Worm (Caenorhabditis elegans): ENCODE results near the gene H04J21.4.
A peak's percentile ranks its signal among the peaks of the same experiment; 100 is the strongest.

H04J21.4 gene

ce11 chrIII:2330389-2330788, 37.9 kb downstream of the H04J21.4 start:
- TF ChIP-seq ceh-36 (tag; optimal IDR thresholded peaks at IDR 0.05) (peak; percentile 43), B0310.2 (tag; optimal IDR thresholded peaks at IDR 0.05) (no peak), hmg-4 (GFP tag; optimal IDR thresholded peaks at IDR 0.05) (no peak), hnd-1 (tag; optimal IDR thresholded peaks at IDR 0.05) (no peak), tbx-37 (GFP tag; conservative IDR thresholded peaks at IDR 0.05) (no peak)

- no peak for TF ChIP-seq tra-4 (tag; optimal IDR thresholded peaks at IDR 0.05)
- no peak for TF ChIP-seq pes-1 (GFP tag; IDR thresholded peaks at IDR 0.05)
- TF ChIP-seq hmbx-1 (tag; optimal IDR thresholded peaks at IDR 0.05): no peak
- TF ChIP-seq scrt-1 (GFP tag; IDR thresholded peaks at IDR 0.05): no peak
- TF ChIP-seq ceh-13 (GFP tag; optimal IDR thresholded peaks at IDR 0.05): no peak
- no peak for TF ChIP-seq ets-7 (tag; optimal IDR thresholded peaks at IDR 0.05)
- no peak for TF ChIP-seq ama-1 (optimal IDR thresholded peaks at IDR 0.05)
- TF ChIP-seq tbx-37 (GFP tag; conservative IDR thresholded peaks at IDR 0.05): no peak
- no peak for TF ChIP-seq aly-1 (tag; optimal IDR thresholded peaks at IDR 0.05)
Observed at ce11 chrIII:2329336-2329735, 39.0 kb downstream of the H04J21.4 start, which contains the start of gene Y54F10BM.12. Y54F10BM.12 (minus strand) TSS chrIII:2329679.

ce11 chrIII:2328612-2329011, 39.7 kb downstream of the H04J21.4 start:
- no peak for TF ChIP-seq ets-7 (tag; optimal IDR thresholded peaks at IDR 0.05)
- TF ChIP-seq tbx-37 (GFP tag; conservative IDR thresholded peaks at IDR 0.05): no peak
- no peak for TF ChIP-seq aly-1 (tag; optimal IDR thresholded peaks at IDR 0.05)
- TF ChIP-seq tbx-11 (GFP tag; IDR thresholded peaks at IDR 0.05): no peak
- no peak for TF ChIP-seq ceh-13 (GFP tag; optimal IDR thresholded peaks at IDR 0.05)
- TF ChIP-seq flt-1 (GFP tag; IDR thresholded peaks at IDR 0.05): no peak
- TF ChIP-seq hmg-4 (GFP tag; optimal IDR thresholded peaks at IDR 0.05): no peak
- no peak for TF ChIP-seq hmbx-1 (tag; optimal IDR thresholded peaks at IDR 0.05)
- TF ChIP-seq ceh-36 (tag; optimal IDR thresholded peaks at IDR 0.05): no peak
- TF ChIP-seq tra-4 (tag; optimal IDR thresholded peaks at IDR 0.05): no peak
- no peak for TF ChIP-seq scrt-1 (GFP tag; IDR thresholded peaks at IDR 0.05)
- no peak for TF ChIP-seq ama-1 (optimal IDR thresholded peaks at IDR 0.05)
- TF ChIP-seq F13C5.2 (tag; optimal IDR thresholded peaks at IDR 0.05): no peak
- no peak for TF ChIP-seq pes-1 (GFP tag; IDR thresholded peaks at IDR 0.05)
- TF ChIP-seq sea-1 (GFP tag; conservative IDR thresholded peaks at IDR 0.05): no peak
- TF ChIP-seq hnd-1 (tag; optimal IDR thresholded peaks at IDR 0.05): no peak
- TF ChIP-seq B0310.2 (tag; optimal IDR thresholded peaks at IDR 0.05): no peak

ce11 chrIII:2324703-2325102, 43.6 kb downstream of the H04J21.4 start:
- TF ChIP-seq hmbx-1 (tag; optimal IDR thresholded peaks at IDR 0.05) (no peak), aly-1 (tag; optimal IDR thresholded peaks at IDR 0.05) (no peak), ets-7 (tag; optimal IDR thresholded peaks at IDR 0.05) (no peak), hnd-1 (tag; optimal IDR thresholded peaks at IDR 0.05) (no peak), ama-1 (optimal IDR thresholded peaks at IDR 0.05) (no peak), B0310.2 (tag; optimal IDR thresholded peaks at IDR 0.05) (no peak), flt-1 (GFP tag; IDR thresholded peaks at IDR 0.05) (no peak), F13C5.2 (tag; optimal IDR thresholded peaks at IDR 0.05) (no peak), tbx-11 (GFP tag; IDR thresholded peaks at IDR 0.05) (no peak), tbx-37 (GFP tag; conservative IDR thresholded peaks at IDR 0.05) (no peak), scrt-1 (GFP tag; IDR thresholded peaks at IDR 0.05) (no peak), ceh-36 (tag; optimal IDR thresholded peaks at IDR 0.05) (no peak)

Data from whole organism, early embryonic.